Fruit fly (Drosophila melanogaster): ENCODE measurements around the gene CG8578.

Gene CG8578

dm6 chrX:15860479-15860878 is 16.2 kb downstream of the CG8578 start (continued):
- TF ChIP-seq dm (GFP tag; optimal IDR thresholded peaks at IDR 0.05) (peak; percentile 29), CG2129 (GFP tag; IDR thresholded peaks at IDR 0.05; ENCODE audit: partially characterized antibody) (no peak), bsh (GFP tag; optimal IDR thresholded peaks at IDR 0.05) (peak; percentile 2 to 28), MBD-R2 (GFP tag; IDR thresholded peaks at IDR 0.05) (peak; percentile 41), Dbx (GFP tag; IDR thresholded peaks at IDR 0.05) (0 out of 3 replicates have a peak, but pooled peaks have one; percentile 22), Med (GFP tag) (peak; percentile 72), CG1603 (tag; optimal IDR thresholded peaks at IDR 0.05) (peak; percentile 39), nmo (GFP tag; optimal IDR thresholded peaks at IDR 0.05) (peak; percentile 33), caup (GFP tag; optimal IDR thresholded peaks at IDR 0.05; ENCODE audit: severe bottlenecking) (no peak), slbo (GFP tag; IDR thresholded peaks at IDR 0.05) (peak; percentile 43; the same call in 1 of the 2 replicates), CG32772 (GFP tag; IDR thresholded peaks at IDR 0.05) (peak; percentile 91), hbn (GFP tag; IDR thresholded peaks at IDR 0.05; ENCODE audit: partially characterized antibody) (0 out of 2 replicates have a peak, but pooled peaks have one; percentile 21), dpn (GFP tag; optimal IDR thresholded peaks at IDR 0.05) (no peak), Atf6 (GFP tag; IDR thresholded peaks at IDR 0.05) (peak; percentile 45; the same call in 1 of the 2 replicates), Lhr (GFP tag; optimal IDR thresholded peaks at IDR 0.05) (no peak), Fer1 (GFP tag; optimal IDR thresholded peaks at IDR 0.05) (peak; percentile 31), CG8478 (optimal IDR thresholded peaks at IDR 0.05) (peak; percentile 96), CG13424 (tag; optimal IDR thresholded peaks at IDR 0.05) (no peak), Opbp (GFP tag; IDR thresholded peaks at IDR 0.05; ENCODE audit: partially characterized antibody) (peak; percentile 44; the same call in 1 of the 3 replicates), CG31441 (GFP tag; IDR thresholded peaks at IDR 0.05) (no peak), lov (optimal IDR thresholded peaks at IDR 0.05) (no peak), lov (GFP tag; IDR thresholded peaks at IDR 0.05) (no peak), MTF-1 (GFP tag; optimal IDR thresholded peaks at IDR 0.05; ENCODE audit: borderline replicate concordance) (peak; percentile 81), Nf-YC (tag; optimal IDR thresholded peaks at IDR 0.05) (peak; percentile 73), CG4328 (GFP tag; optimal IDR thresholded peaks at IDR 0.05) (peak; percentile 50), chn (GFP tag; optimal IDR thresholded peaks at IDR 0.05) (peak; percentile 6), crp (GFP tag; optimal IDR thresholded peaks at IDR 0.05) (no peak), wor (GFP tag; IDR thresholded peaks at IDR 0.05) (no peak), CG15514 (GFP tag; optimal IDR thresholded peaks at IDR 0.05) (peak; percentile 24), lmd (GFP tag; IDR thresholded peaks at IDR 0.05) (no peak), bowl (GFP tag; IDR thresholded peaks at IDR 0.05) (no peak), CG42726 (GFP tag; IDR thresholded peaks at IDR 0.05; ENCODE audit: partially characterized antibody) (peak; percentile 79; the same call in 1 of the 2 replicates), nerfin-2 (GFP tag; IDR thresholded peaks at IDR 0.05; ENCODE audit: partially characterized antibody) (peak; percentile 41; the same call in 1 of the 2 replicates), Drgx (GFP tag; IDR thresholded peaks at IDR 0.05) (peak; percentile 58), CG9932 (GFP tag; IDR thresholded peaks at IDR 0.05) (0 out of 2 replicates have a peak, but pooled peaks have one; percentile 18), CG17328 (GFP tag; IDR thresholded peaks at IDR 0.05) (peak; percentile 31; the same call in 1 of the 2 replicates), knrl (GFP tag; IDR thresholded peaks at IDR 0.05; ENCODE audit: partially characterized antibody) (peak; percentile 19; the same call in 1 of the 3 replicates), tna (GFP tag; IDR thresholded peaks at IDR 0.05; ENCODE audit: partially characterized antibody) (0 out of 2 replicates have a peak, but pooled peaks have one; percentile 23), CG18011 (GFP tag; optimal IDR thresholded peaks at IDR 0.05) (no peak), bcd (GFP tag; optimal IDR thresholded peaks at IDR 0.05) (peak; percentile 1), CG12659 (GFP tag; optimal IDR thresholded peaks at IDR 0.05) (peak; percentile 77), CG12071 (GFP tag; optimal IDR thresholded peaks at IDR 0.05) (no peak), CG18262 (tag; optimal IDR thresholded peaks at IDR 0.05) (peak; percentile 8), CG8281 (tag; optimal IDR thresholded peaks at IDR 0.05) (no peak), Ada2b (GFP tag; IDR thresholded peaks at IDR 0.05) (no peak), CG2120 (GFP tag; optimal IDR thresholded peaks at IDR 0.05) (peak; percentile 25), ranshi (GFP tag; IDR thresholded peaks at IDR 0.05) (0 out of 2 replicates have a peak, but pooled peaks have one; percentile 35), Hand (GFP tag; optimal IDR thresholded peaks at IDR 0.05) (no peak), CG15479 (GFP tag; optimal IDR thresholded peaks at IDR 0.05) (peak; percentile 59)

Measured in whole organism, embryonic.